Worm (Caenorhabditis elegans): ENCODE measurements around the gene pgap-2.

DNA sequence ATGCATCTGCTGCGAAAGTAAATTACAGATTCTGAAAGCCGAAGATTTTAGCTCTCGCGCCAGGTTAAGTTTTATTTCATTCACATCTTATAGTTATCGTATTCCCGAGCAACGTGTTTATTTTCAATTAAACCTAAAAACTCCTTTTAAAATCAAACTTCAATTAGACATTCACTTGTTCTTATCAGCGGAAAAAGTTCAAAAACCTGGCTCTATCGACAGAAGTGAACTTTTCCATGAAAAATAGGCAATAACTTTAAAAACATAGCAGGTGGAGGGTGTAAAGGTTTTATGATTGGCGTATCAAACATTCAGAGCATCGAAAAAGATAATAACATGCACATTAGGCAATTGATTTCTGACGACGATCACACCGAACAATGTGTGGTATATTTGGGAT is 16.3 kb upstream of the pgap-2 start, which contains the start of gene ppat-1:
- no peak for TF ChIP-seq Y56A3A.18 (GFP tag; IDR thresholded peaks at IDR 0.05)
- no peak for TF ChIP-seq sdz-38 (tag; optimal IDR thresholded peaks at IDR 0.05)
- no peak for TF ChIP-seq dox-1 (GFP tag; IDR thresholded peaks at IDR 0.05)
- TF ChIP-seq nfya-1 (tag; optimal IDR thresholded peaks at IDR 0.05; ENCODE audit: borderline replicate concordance, insufficient read depth) = no peak
- TF ChIP-seq attf-5 (GFP tag; optimal IDR thresholded peaks at IDR 0.05) = no peak
- TF ChIP-seq ets-4 (GFP tag; optimal IDR thresholded peaks at IDR 0.05) = no peak
- TF ChIP-seq pha-4 (tag; optimal IDR thresholded peaks at IDR 0.05) = no peak

Data from whole organism, young adult.